Fruit fly (Drosophila melanogaster) whole organism, embryonic: ENCODE data around the gene sordd2.
"Not testable (repeated sequence)": the region's sequence is repeated elsewhere in the genome, so short reads cannot be mapped to it uniquely, and the experiment has no call there.

Experiments used
- CG13287 ChIP-seq: fragments of 200-800 bp; sonication (Bioruptor generic); IDR thresholded peaks from 2 replicates; pipeline ENCODE4 v1.3.6; 2022; ENCODE audit warnings: missing biosample characterization, missing genetic modification characterization; ENCODE audit not compliant: partially characterized antibody
- CG31388 ChIP-seq: fragments of 200-800 bp; sonication (Bioruptor generic); optimal IDR thresholded peaks from 2 replicates; lab custom pipeline; 2016; ENCODE audit warnings: missing biosample characterization, missing genetic modification characterization
- Eip74EF ChIP-seq, 2 experiments: fragments of 200-800 bp in 1 of 2; fragments of >200 bp in 1 of 2; sonication (Bioruptor generic) in 1 of 2; optimal IDR thresholded peaks; 2 replicates each; lab custom pipeline; 2017 to 2019; ENCODE audit warnings: missing biosample characterization in 2 of 2, missing genetic modification characterization in 2 of 2, mild to moderate bottlenecking in 1 of 2, moderate library complexity in 1 of 2
- Fer3 ChIP-seq: fragments of 200-800 bp; sonication (Bioruptor generic); optimal IDR thresholded peaks from 2 replicates; lab custom pipeline; 2018; ENCODE audit warnings: missing biosample characterization, mild to moderate bottlenecking, missing genetic modification characterization, moderate library complexity
- Xbp1 ChIP-seq: fragments of 200-800 bp; sonication (Bioruptor generic); optimal IDR thresholded peaks from 3 replicates; lab custom pipeline; 2016; ENCODE audit warnings: missing biosample characterization, mild to moderate bottlenecking, missing genetic modification characterization
- hth ChIP-seq: fragments of >200 bp; optimal IDR thresholded peaks from 2 replicates; lab custom pipeline; 2017; ENCODE audit warnings: inconsistent platforms
- kay ChIP-seq: fragments of 200-800 bp; sonication (Bioruptor generic); optimal IDR thresholded peaks from 2 replicates; lab custom pipeline; 2016; ENCODE audit warnings: missing biosample characterization, missing genetic modification characterization
- lov ChIP-seq, 2 experiments: fragments of 200-800 bp in 1 of 2; fragments of >200 bp in 1 of 2; sonication (Bioruptor generic) in 1 of 2; IDR thresholded peaks in 1 of 2; optimal IDR thresholded peaks in 1 of 2; 2 replicates in 1 of 2; 3 replicates in 1 of 2; pipeline versions ENCODE4 v1.3.6 to Lab custom; 2017 to 2022; ENCODE audit warnings: missing biosample characterization in 1 of 2, missing genetic modification characterization in 1 of 2
- nerfin-1 ChIP-seq: fragments of 200-800 bp; sonication (Bioruptor generic); optimal IDR thresholded peaks from 3 replicates; lab custom pipeline; 2019; ENCODE audit warnings: missing biosample characterization, mild to moderate bottlenecking, missing genetic modification characterization, moderate library complexity
- nmo ChIP-seq: fragments of 200-800 bp; sonication (Bioruptor generic); optimal IDR thresholded peaks from 2 replicates; lab custom pipeline; 2018; ENCODE audit warnings: missing biosample characterization, mild to moderate bottlenecking, missing genetic modification characterization, moderate library complexity
- seq ChIP-seq: fragments of 200-800 bp; sonication (Bioruptor generic); IDR thresholded peaks from 2 replicates; pipeline ENCODE4 v1.3.6; 2022; ENCODE audit warnings: missing biosample characterization, missing genetic modification characterization
- usp ChIP-seq: fragments of >200 bp; optimal IDR thresholded peaks from 2 replicates; lab custom pipeline; 2017; ENCODE audit warnings: missing biosample characterization, missing genetic modification characterization

- TF ChIP-seq hth; kay (GFP tag; lab: Kevin White, UChicago); CG31388 (GFP tag; lab: Kevin White, UChicago); Eip74EF (GFP tag; optimal IDR thresholded peaks at IDR 0.05; lab: Kevin White, UChicago); seq (GFP tag; lab: Robert Waterston, UW); lov (optimal IDR thresholded peaks at IDR 0.05; lab: Kevin White, UChicago); lov (GFP tag; IDR thresholded peaks at IDR 0.05; lab: Robert Waterston, UW); Xbp1 (GFP tag; lab: Kevin White, UChicago); usp (GFP tag; lab: Kevin White, UChicago); nmo (GFP tag; lab: Kevin White, UChicago); Fer3 (tag; lab: Kevin White, UChicago); nerfin-1 (tag; lab: Kevin White, UChicago): not testable (repeated sequence)
- TF ChIP-seq CG13287 = peak; percentile 89
Measured at dm6 chrX:15795951-15796443, 3.0 kb downstream of the sordd2 start, which contains the start of gene sordd1.
